Fruit fly (Drosophila melanogaster) whole organism, pupa: ENCODE results near the gene LysB.

ENCODE experiments used
- CG15710 ChIP-seq: fragments of 200-800 bp; sonication (Bioruptor generic); optimal IDR thresholded peaks from 2 replicates; lab custom pipeline; 2018; ENCODE audit warnings: missing biosample characterization, mild to moderate bottlenecking, missing genetic modification characterization, moderate library complexity
- Snoo ChIP-seq: fragments of 200-800 bp; sonication (Bioruptor generic); optimal IDR thresholded peaks from 3 replicates; lab custom pipeline; 2017; ENCODE audit warnings: missing biosample characterization, mild to moderate bottlenecking, missing genetic modification characterization, inconsistent platforms
- gl ChIP-seq: fragments of 200-800 bp; sonication (Bioruptor generic); optimal IDR thresholded peaks from 2 replicates; lab custom pipeline; 2018; ENCODE audit warnings: missing biosample characterization, mild to moderate bottlenecking, missing genetic modification characterization

DNA sequence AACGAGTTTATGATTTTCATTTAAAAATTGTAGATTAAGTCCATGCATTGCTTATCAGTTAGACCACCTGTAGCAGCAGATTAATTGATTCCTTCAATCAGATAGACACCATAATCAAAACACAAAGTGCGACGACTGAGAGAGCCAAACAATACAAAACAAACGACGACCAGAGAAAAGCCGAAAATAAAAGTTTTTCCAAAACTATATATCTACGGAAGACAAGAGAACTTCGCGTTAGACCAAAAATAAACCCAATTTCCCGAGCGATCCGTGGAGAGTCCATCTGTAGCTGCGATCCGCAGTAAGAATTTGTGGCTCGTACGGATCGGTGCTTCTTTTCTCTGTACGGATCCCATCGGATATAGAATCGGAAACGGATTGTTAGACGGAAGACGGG, 28.3 kb downstream of the LysB start, which contains the start of gene galene:
- no peak for TF ChIP-seq CG15710 (tag; lab: Kevin White, UChicago)
- no peak for TF ChIP-seq gl (tag; lab: Kevin White, UChicago)
- no peak for TF ChIP-seq Snoo (tag; lab: Kevin White, UChicago)
